Fruit fly (Drosophila melanogaster): Measurements from ENCODE around the gene CG31464.

CG31464 gene

DNA sequence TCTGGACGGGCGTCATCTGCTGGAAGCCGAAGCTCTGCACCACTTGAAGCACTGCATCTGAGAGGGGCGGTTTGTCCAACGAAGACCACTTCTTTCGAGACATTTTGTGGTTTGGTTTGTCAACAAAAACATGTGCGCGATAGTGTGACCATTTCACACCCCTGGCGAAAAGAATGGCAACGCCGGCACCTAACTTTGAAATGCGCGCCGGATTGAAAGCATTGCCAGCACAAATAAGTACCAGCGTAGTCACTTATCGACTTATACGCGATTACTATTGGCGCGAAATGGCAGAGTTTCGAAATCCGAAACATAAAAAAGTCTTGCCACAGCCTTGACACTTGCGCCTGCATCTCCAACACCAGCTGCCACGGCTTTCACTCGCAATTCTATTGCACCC lies 21.3 kb upstream of the CG31464 start, which contains the start of gene CG9630 (continued):
- TF ChIP-seq Spps (tag; optimal IDR thresholded peaks at IDR 0.05) = no peak
- TF ChIP-seq h (optimal IDR thresholded peaks at IDR 0.05) = no peak
- peak; percentile 20; the same call in 1 of the 3 replicates for TF ChIP-seq CG34422 (GFP tag; IDR thresholded peaks at IDR 0.05)
- no peak for TF ChIP-seq Ets65A (GFP tag)
- no peak for TF ChIP-seq CG14965 (GFP tag; optimal IDR thresholded peaks at IDR 0.05; ENCODE audit: borderline replicate concordance)
- peak; percentile 70 for TF ChIP-seq unc-4 (GFP tag; IDR thresholded peaks at IDR 0.05; ENCODE audit: partially characterized antibody)
- no peak for TF ChIP-seq CG11456 (GFP tag; IDR thresholded peaks at IDR 0.05)
- no peak for TF ChIP-seq CG32772 (GFP tag; IDR thresholded peaks at IDR 0.05)
- no peak for TF ChIP-seq usp (GFP tag; optimal IDR thresholded peaks at IDR 0.05)
- TF ChIP-seq otp (GFP tag; IDR thresholded peaks at IDR 0.05) = no peak
- no peak for TF ChIP-seq cwo (GFP tag; optimal IDR thresholded peaks at IDR 0.05)
- no peak for TF ChIP-seq vvl (GFP tag; IDR thresholded peaks at IDR 0.05)
- TF ChIP-seq CG1832 (GFP tag; optimal IDR thresholded peaks at IDR 0.05) = no peak
- TF ChIP-seq CG5953 (GFP tag; IDR thresholded peaks at IDR 0.05) = no peak
- peak; percentile 78 for TF ChIP-seq Dref (GFP tag; IDR thresholded peaks at IDR 0.05)
- TF ChIP-seq sim (GFP tag; IDR thresholded peaks at IDR 0.05) = no peak
- no peak for TF ChIP-seq sd (tag; optimal IDR thresholded peaks at IDR 0.05)
- no peak for TF ChIP-seq HLH54F (GFP tag; optimal IDR thresholded peaks at IDR 0.05)
- no peak for TF ChIP-seq HLH3B (GFP tag; IDR thresholded peaks at IDR 0.05)
- no peak for TF ChIP-seq CG10147 (GFP tag; optimal IDR thresholded peaks at IDR 0.05)
- no peak for TF ChIP-seq Hr51 (GFP tag; optimal IDR thresholded peaks at IDR 0.05)
- TF ChIP-seq Nf-YB (GFP tag; optimal IDR thresholded peaks at IDR 0.05) = no peak
- no peak for TF ChIP-seq emc (GFP tag; optimal IDR thresholded peaks at IDR 0.05)
- TF ChIP-seq CG16815 (GFP tag; optimal IDR thresholded peaks at IDR 0.05) = no peak
- TF ChIP-seq E2f2 (GFP tag; IDR thresholded peaks at IDR 0.05) = peak; percentile 100
- no peak for TF ChIP-seq CG13296 (GFP tag; optimal IDR thresholded peaks at IDR 0.05)
- TF ChIP-seq CG6272 (GFP tag; IDR thresholded peaks at IDR 0.05) = no peak
- no peak for TF ChIP-seq kay (GFP tag; optimal IDR thresholded peaks at IDR 0.05)
- no peak for TF ChIP-seq CG7839 (tag; optimal IDR thresholded peaks at IDR 0.05)
- TF ChIP-seq Hmr (GFP tag; optimal IDR thresholded peaks at IDR 0.05) = no peak
- TF ChIP-seq chinmo (GFP tag; IDR thresholded peaks at IDR 0.05; ENCODE audit: partially characterized antibody) = no peak
- TF ChIP-seq CG17361 (GFP tag; IDR thresholded peaks at IDR 0.05) = no peak
- TF ChIP-seq Nf-YC (tag; optimal IDR thresholded peaks at IDR 0.05) = no peak
- TF ChIP-seq BtbVII (GFP tag; optimal IDR thresholded peaks at IDR 0.05) = no peak
- TF ChIP-seq MBD-R2 (GFP tag; IDR thresholded peaks at IDR 0.05) = peak; percentile 88
- TF ChIP-seq lab (GFP tag; optimal IDR thresholded peaks at IDR 0.05) = no peak
- TF ChIP-seq Ravus (GFP tag; IDR thresholded peaks at IDR 0.05) = no peak
- no peak for TF ChIP-seq CG30403 (GFP tag; optimal IDR thresholded peaks at IDR 0.05)
- no peak for TF ChIP-seq repo (GFP tag; optimal IDR thresholded peaks at IDR 0.05)
- TF ChIP-seq Poxn (GFP tag; IDR thresholded peaks at IDR 0.05) = no peak
- TF ChIP-seq fu2 (GFP tag; optimal IDR thresholded peaks at IDR 0.05) = no peak
- TF ChIP-seq sens-2 (GFP tag; IDR thresholded peaks at IDR 0.05) = no peak
- TF ChIP-seq ind (GFP tag; optimal IDR thresholded peaks at IDR 0.05) = no peak
- TF ChIP-seq Fer2 (tag; optimal IDR thresholded peaks at IDR 0.05) = no peak
- TF ChIP-seq Hr39 (optimal IDR thresholded peaks at IDR 0.05) = no peak
- TF ChIP-seq Hmx (GFP tag; optimal IDR thresholded peaks at IDR 0.05) = no peak
- no peak; the same call in 2 of the 3 replicates for TF ChIP-seq CG11560 (tag; IDR thresholded peaks at IDR 0.05)
- TF ChIP-seq D19A (tag; optimal IDR thresholded peaks at IDR 0.05) = no peak
- TF ChIP-seq dimm (GFP tag; IDR thresholded peaks at IDR 0.05) = no peak
- peak; percentile 68; the same call in 2 of the 3 replicates for TF ChIP-seq CG6791 (GFP tag; IDR thresholded peaks at IDR 0.05; ENCODE audit: partially characterized antibody)
- no peak for TF ChIP-seq Fer1 (GFP tag; optimal IDR thresholded peaks at IDR 0.05)
- no peak for TF ChIP-seq bcd (GFP tag; optimal IDR thresholded peaks at IDR 0.05)
- TF ChIP-seq Dll (GFP tag; IDR thresholded peaks at IDR 0.05; ENCODE audit: partially characterized antibody) = peak; percentile 70
